Worm (Caenorhabditis elegans) whole organism, early embryonic: Measurements from ENCODE around the gene F59E12.1.
"Not testable (repeated sequence)": the region's sequence is repeated elsewhere in the genome, so short reads cannot be mapped to it uniquely, and the experiment has no call there.

ENCODE experiments used
- B0310.2 ChIP-seq: sonication (generic microtip); optimal IDR thresholded peaks from 2 replicates; lab custom pipeline; 2016; ENCODE audit warnings: mild to moderate bottlenecking, missing genetic modification characterization, missing compliant biosample characterization
- F13C5.2 ChIP-seq: sonication (generic microtip); optimal IDR thresholded peaks from 2 replicates; lab custom pipeline; 2017; ENCODE audit warnings: mild to moderate bottlenecking, missing genetic modification characterization, inconsistent platforms, missing compliant biosample characterization
- aly-1 ChIP-seq: sonication (generic microtip); optimal IDR thresholded peaks from 2 replicates; lab custom pipeline; 2016; ENCODE audit warnings: missing genetic modification characterization, missing compliant biosample characterization
- ama-1 ChIP-seq: fragments of 150-350 bp; optimal IDR thresholded peaks from 2 replicates; lab custom pipeline; 2014
- ceh-13 ChIP-seq: fragments of 200-800 bp; sonication (Bioruptor generic); optimal IDR thresholded peaks from 2 replicates; lab custom pipeline; 2018; ENCODE audit warnings: mild to moderate bottlenecking, missing genetic modification characterization, missing compliant biosample characterization
- ceh-36 ChIP-seq: sonication (generic microtip); optimal IDR thresholded peaks from 2 replicates; lab custom pipeline; 2016; ENCODE audit warnings: missing genetic modification characterization, inconsistent platforms, missing compliant biosample characterization
- ets-7 ChIP-seq: sonication (generic microtip); optimal IDR thresholded peaks from 2 replicates; lab custom pipeline; 2016; ENCODE audit warnings: missing genotype, missing genetic modification characterization, missing compliant biosample characterization
- flt-1 ChIP-seq: fragments of 200-800 bp; sonication (Bioruptor generic); IDR thresholded peaks from 2 replicates; pipeline ENCODE4 v1.3.6; 2022; ENCODE audit warnings: missing genetic modification characterization, missing compliant biosample characterization
- hmbx-1 ChIP-seq: sonication (generic microtip); optimal IDR thresholded peaks from 2 replicates; lab custom pipeline; 2016; ENCODE audit warnings: mild to moderate bottlenecking, missing genetic modification characterization, missing compliant biosample characterization
- hmg-4 ChIP-seq: fragments of 200-800 bp; sonication (Bioruptor generic); optimal IDR thresholded peaks from 2 replicates; lab custom pipeline; 2018; ENCODE audit warnings: mild to moderate bottlenecking, missing genetic modification characterization, missing compliant biosample characterization
- hnd-1 ChIP-seq: sonication (generic microtip); optimal IDR thresholded peaks from 2 replicates; lab custom pipeline; 2016; ENCODE audit warnings: missing genetic modification characterization, missing compliant biosample characterization
- pes-1 ChIP-seq: fragments of 200-800 bp; sonication (Bioruptor generic); IDR thresholded peaks from 2 replicates; pipeline ENCODE4 v1.3.6; 2022; ENCODE audit warnings: missing genetic modification reagents, missing genetic modification characterization, missing compliant biosample characterization
- scrt-1 ChIP-seq: fragments of 200-800 bp; sonication (Bioruptor generic); IDR thresholded peaks from 2 replicates; pipeline ENCODE4 v1.3.6; 2022; ENCODE audit warnings: missing genetic modification characterization, missing compliant biosample characterization
- sea-1 ChIP-seq: fragments of 200-800 bp; sonication (Bioruptor generic); conservative IDR thresholded peaks from 2 replicates; pipeline ENCODE4 v1.3.6; 2022; ENCODE audit warnings: missing genetic modification characterization, missing compliant biosample characterization
- tbx-11 ChIP-seq: fragments of 200-800 bp; sonication (Bioruptor generic); IDR thresholded peaks from 2 replicates; pipeline ENCODE4 v1.3.6; 2022; ENCODE audit warnings: missing genetic modification characterization, missing compliant biosample characterization
- tbx-37 ChIP-seq: fragments of 200-800 bp; sonication (Bioruptor generic); conservative IDR thresholded peaks from 2 replicates; pipeline ENCODE4 v1.3.6; 2022; ENCODE audit warnings: missing genetic modification reagents, missing genetic modification characterization, missing compliant biosample characterization
- tra-4 ChIP-seq: sonication (generic microtip); optimal IDR thresholded peaks from 2 replicates; lab custom pipeline; 2017; ENCODE audit warnings: missing genetic modification characterization, missing compliant biosample characterization

The F59E12.1 gene

DNA sequence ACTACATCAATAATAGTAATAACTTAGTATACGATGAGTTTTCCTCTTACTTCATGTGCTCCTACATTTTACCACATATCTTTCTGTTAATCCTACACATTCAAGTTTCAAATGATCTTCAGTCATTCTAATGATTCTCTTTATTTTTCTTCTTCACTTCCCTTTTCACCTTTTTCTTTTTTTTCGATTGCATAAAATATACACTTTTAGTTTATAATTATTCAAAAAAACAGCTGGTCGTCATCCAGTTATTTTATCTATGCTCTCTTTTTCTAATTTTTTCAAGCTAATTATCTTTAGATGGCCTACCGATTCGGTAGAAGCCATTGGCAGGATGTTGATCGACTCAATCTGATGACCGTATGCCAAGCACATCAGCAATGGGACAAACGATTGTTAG lies at the start of gene F59E12.1:
F59E12.1 (plus strand) TSS at position 301 of the 400 bp plus-strand sequence.
- TF ChIP-seq flt-1 (no peak), hnd-1 (tag; lab: Kevin White, UChicago) (no peak), hmbx-1 (tag; lab: Kevin White, UChicago) (no peak), ceh-36 (no peak), ama-1 (lab: Kevin White, UChicago) (no peak), ceh-13 (no peak), scrt-1 (GFP tag; lab: Robert Waterston, UW) (no peak), tbx-11 (no peak)

DNA sequence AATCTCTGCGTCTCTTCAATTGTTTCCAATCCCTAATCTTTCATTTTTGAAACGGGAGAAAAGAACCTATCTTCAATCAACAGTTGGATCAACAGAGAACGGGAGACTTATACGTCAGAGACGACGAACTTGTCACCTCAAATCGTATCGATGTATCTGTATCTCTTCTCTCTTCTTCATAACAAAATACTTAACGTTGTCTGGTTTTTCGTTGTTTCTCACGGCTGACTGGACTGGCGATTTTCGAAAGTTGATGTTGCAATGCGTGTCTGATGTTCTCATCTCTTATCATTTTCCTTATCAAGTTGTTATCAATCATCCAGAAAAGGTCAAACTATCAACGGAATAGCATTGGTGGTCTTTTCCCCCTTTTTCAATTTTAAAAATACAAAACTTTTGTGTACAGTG lies 48.8 kb upstream of the F59E12.1 start:
- TF ChIP-seq B0310.2 (tag; lab: Kevin White, UChicago) (no peak), F13C5.2 (no peak), aly-1 (tag; lab: Kevin White, UChicago) (no peak), sea-1 (GFP tag; lab: Robert Waterston, UW) (no peak), hnd-1 (tag; lab: Kevin White, UChicago) (no peak), tbx-37 (GFP tag; lab: Robert Waterston, UW) (no peak), ceh-13 (no peak), hmg-4 (no peak)

DNA sequence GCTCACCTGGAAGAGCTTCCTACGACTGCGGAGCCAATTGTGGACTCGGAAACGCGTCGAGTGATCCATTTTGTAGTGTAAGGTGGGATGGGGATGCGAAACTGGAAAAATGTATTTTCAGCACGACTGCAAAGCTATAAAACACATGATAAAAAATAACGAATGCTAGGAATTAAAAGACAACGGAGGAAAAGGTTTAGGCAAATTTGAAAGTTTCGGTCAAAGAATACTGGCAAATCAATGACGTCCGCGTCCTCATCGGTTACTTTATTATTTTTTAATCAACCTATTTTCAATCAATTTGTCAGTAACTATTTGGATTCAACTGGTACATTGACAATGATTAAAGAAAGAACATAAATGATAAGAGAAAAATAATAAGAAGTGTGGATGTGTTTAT lies 46.6 kb upstream of the F59E12.1 start, which contains the start of gene C17G10.7:
C17G10.7 (minus strand) TSS at position 101 of the 400 bp plus-strand sequence.
- TF ChIP-seq B0310.2 (tag; lab: Kevin White, UChicago), result no peak

DNA sequence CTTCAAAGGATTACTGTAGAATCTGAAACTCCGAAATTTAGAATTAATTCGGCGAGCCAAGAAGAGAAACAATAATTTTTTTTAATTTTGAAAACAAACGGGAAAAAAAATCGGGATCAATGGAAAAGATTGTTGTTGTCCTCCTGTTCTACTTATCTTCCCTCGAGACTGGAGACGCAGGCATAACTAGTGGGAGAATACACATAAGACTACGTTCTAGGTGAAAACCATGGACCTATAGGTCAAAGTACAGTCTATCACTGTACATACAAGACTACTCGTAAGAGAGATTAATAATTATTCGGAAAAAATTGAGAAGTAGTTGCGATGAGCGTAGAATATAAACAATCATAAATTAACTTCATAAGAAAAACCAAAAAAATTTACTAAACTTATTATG lies 35.0 kb upstream of the F59E12.1 start, which contains the start of gene dhs-6:
dhs-6 (minus strand) TSS at position 22 of the 400 bp plus-strand sequence.
- TF ChIP-seq tra-4 (tag; lab: Kevin White, UChicago), result no peak

DNA sequence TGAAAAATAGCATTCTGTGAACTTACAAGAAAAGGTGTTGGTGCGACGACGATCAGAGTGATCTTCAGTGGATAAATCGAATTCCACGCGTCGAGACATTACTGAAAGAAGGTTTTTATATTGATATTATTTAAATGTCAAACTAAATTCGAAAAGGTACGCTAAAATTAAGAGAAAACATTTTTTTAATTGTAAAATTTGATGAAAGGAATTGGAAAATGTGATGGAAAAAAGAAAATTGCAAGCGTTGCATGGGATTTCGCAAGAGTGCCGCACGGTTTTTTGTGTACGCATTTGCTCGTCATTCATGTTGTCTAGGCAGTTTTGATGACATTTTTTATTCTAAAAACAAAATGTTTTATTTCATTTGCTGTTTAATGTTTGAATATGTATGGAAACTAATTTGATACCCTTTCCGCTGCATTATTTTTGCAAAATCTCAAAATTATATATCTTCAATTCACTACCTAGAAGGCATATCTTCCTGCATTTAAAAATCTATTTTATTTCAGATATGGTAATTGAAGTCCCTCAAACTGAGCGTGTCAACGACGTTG lies 31.9 kb upstream of the F59E12.1 start, which contains the start of the genes eif-3.L and npl-4.2:
eif-3.L (minus strand) TSS at position 101 of the 557 bp plus-strand sequence.
npl-4.2 (plus strand) TSS at position 507 of the 557 bp plus-strand sequence.
- not testable (repeated sequence) for TF ChIP-seq ceh-36; ets-7 (tag; lab: Kevin White, UChicago); aly-1 (tag; lab: Kevin White, UChicago)

DNA sequence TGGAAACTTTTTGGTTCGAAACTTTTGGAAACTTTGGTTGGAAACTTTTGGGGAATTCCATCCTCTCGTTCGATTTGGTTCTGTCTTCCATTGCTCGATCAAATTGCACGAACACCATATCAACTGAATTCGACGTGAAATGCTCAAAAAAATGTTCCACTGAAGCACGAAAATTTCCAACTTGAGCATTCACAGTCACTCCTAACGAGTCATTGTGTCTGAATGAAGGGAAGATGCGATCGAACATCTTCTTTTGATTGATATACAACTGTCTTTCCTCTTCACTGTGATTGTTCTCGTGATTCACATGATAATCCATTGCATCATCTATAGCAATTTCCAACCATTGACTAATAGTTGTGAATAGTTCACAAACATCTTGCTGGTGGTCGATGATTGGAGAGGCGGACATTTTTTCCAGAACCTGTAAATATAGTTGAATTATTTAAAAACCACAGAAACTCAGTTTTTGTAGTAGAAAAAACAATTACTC lies 25.9 kb upstream of the F59E12.1 start, which contains the start of gene F59E12.15:
F59E12.15 (minus strand) TSS at position 51 of the 493 bp plus-strand sequence.
- TF ChIP-seq aly-1 (tag; lab: Kevin White, UChicago), result no peak
- TF ChIP-seq hnd-1 (tag; lab: Kevin White, UChicago), result no peak
- TF ChIP-seq sea-1 (GFP tag; lab: Robert Waterston, UW), result no peak
- TF ChIP-seq B0310.2 (tag; lab: Kevin White, UChicago), result no peak
- TF ChIP-seq ceh-36, result no peak
- no peak for TF ChIP-seq tbx-11
- TF ChIP-seq hmg-4, result no peak
- no peak for TF ChIP-seq hmbx-1 (tag; lab: Kevin White, UChicago)
- no peak for TF ChIP-seq flt-1
- no peak for TF ChIP-seq F13C5.2
- no peak for TF ChIP-seq ama-1 (lab: Kevin White, UChicago)

DNA sequence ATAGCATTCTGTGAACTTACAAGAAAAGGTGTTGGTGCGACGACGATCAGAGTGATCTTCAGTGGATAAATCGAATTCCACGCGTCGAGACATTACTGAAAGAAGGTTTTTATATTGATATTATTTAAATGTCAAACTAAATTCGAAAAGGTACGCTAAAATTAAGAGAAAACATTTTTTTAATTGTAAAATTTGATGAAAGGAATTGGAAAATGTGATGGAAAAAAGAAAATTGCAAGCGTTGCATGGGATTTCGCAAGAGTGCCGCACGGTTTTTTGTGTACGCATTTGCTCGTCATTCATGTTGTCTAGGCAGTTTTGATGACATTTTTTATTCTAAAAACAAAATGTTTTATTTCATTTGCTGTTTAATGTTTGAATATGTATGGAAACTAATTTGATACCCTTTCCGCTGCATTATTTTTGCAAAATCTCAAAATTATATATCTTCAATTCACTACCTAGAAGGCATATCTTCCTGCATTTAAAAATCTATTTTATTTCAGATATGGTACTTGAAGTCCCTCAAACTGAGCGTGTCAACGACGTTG lies 23.4 kb upstream of the F59E12.1 start, which contains the start of the genes F59E12.6 and npl-4.1:
F59E12.6 (minus strand) TSS at position 101 of the 551 bp plus-strand sequence.
npl-4.1 (plus strand) TSS at position 501 of the 551 bp plus-strand sequence.
- not testable (repeated sequence) for TF ChIP-seq ceh-13; ceh-36; B0310.2 (tag; lab: Kevin White, UChicago)

DNA sequence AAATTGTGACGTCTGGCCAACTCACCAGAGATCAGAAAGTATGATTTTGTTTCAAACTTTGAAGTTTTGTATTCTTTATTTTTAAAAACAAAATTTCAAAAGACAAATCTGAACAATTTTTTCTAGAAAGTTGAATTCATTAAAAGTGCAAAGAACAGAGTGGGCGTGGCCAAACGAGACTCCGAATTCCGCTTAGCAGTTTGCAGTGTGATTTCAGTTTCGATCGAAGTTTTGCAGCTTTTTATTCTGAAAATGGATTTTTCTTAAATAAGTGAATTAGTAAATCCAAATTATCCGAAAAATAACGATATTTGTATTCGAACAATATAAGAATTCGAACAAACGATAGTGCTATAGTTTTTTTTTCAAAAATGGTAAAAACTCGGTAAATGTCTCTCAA lies 20.9 kb upstream of the F59E12.1 start:
- TF ChIP-seq aly-1 (tag; lab: Kevin White, UChicago) (no peak), tra-4 (tag; lab: Kevin White, UChicago) (no peak), tbx-11 (no peak), ceh-36 (no peak), B0310.2 (tag; lab: Kevin White, UChicago) (no peak), ets-7 (tag; lab: Kevin White, UChicago) (no peak), ama-1 (lab: Kevin White, UChicago) (no peak), pes-1 (GFP tag; lab: Robert Waterston, UW) (no peak), hmg-4 (no peak), hnd-1 (tag; lab: Kevin White, UChicago) (no peak), sea-1 (GFP tag; lab: Robert Waterston, UW) (no peak), ceh-13 (no peak)

DNA sequence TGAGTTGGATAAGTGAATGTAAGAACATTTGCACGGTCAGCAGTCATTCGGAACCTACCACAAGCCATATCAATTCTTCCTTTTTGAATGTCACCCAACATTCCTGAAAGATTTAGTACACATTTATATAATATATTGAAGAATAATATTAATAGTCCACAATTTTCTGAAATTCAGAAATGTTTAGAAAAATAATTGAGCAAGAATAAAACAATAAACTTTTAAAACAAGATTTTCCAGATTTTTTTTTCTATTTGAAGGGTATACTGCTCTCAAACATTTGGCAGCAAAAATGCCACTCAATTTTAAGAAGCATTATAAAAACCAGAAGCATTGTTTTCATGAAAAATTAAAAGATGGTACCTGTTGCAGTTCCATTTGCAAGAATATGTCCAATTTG lies 17.5 kb upstream of the F59E12.1 start, which contains the start of gene F59E12.8:
F59E12.8 (minus strand) TSS at position 101 of the 400 bp plus-strand sequence.
- TF ChIP-seq ets-7 (tag; lab: Kevin White, UChicago), result no peak
- no peak for TF ChIP-seq scrt-1 (GFP tag; lab: Robert Waterston, UW)
- no peak for TF ChIP-seq ama-1 (lab: Kevin White, UChicago)
- no peak for TF ChIP-seq pes-1 (GFP tag; lab: Robert Waterston, UW)
- TF ChIP-seq F13C5.2, result no peak
- TF ChIP-seq ceh-36, result no peak
- no peak for TF ChIP-seq tbx-11
- no peak for TF ChIP-seq ceh-13
- no peak for TF ChIP-seq hnd-1 (tag; lab: Kevin White, UChicago)
- no peak for TF ChIP-seq aly-1 (tag; lab: Kevin White, UChicago)
- no peak for TF ChIP-seq sea-1 (GFP tag; lab: Robert Waterston, UW)
- TF ChIP-seq tra-4 (tag; lab: Kevin White, UChicago), result no peak
- no peak for TF ChIP-seq tbx-37 (GFP tag; lab: Robert Waterston, UW)
- TF ChIP-seq B0310.2 (tag; lab: Kevin White, UChicago), result no peak
- no peak for TF ChIP-seq hmg-4
